Worm (Caenorhabditis elegans): Measurements from ENCODE around the gene Y49A3A.4.

DNA sequence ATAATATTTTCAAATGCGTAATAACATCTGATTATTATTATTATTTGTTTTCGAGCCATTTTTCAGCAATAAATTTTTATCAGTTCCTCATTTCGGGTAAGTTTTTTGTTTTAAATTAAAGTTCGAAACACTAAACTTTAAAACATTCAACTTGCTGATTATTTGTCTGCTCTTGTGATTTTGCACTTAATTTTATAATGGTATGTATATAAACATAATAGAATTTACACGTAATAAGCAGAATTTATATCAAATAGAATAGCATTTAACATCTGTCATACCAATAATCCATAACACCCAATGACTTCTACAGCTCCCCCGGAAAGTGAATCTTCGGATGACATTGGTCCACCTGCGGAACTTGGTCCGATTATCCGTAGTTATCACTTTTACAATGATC, 25.6 kb downstream of the Y49A3A.4 start, which contains the start of gene srm-4:
- TF ChIP-seq ztf-23 (GFP tag; IDR thresholded peaks at IDR 0.05) (no peak), T22C8.4 (GFP tag; IDR thresholded peaks at IDR 0.05) (no peak), tab-1 (GFP tag; IDR thresholded peaks at IDR 0.05) (no peak), med-1 (GFP tag; optimal IDR thresholded peaks at IDR 0.05; ENCODE audit: insufficient read depth) (no peak)
